Fruit fly (Drosophila melanogaster) whole organism, wandering third instar larva: Measurements from ENCODE around the gene MED11.
A peak's percentile ranks its signal among the peaks of the same experiment; 100 is the strongest.

ENCODE experiments used
- Abd-B ChIP-seq: fragments of >200 bp; optimal IDR thresholded peaks from 2 replicates; lab custom pipeline; 2017; ENCODE audit warnings: missing biosample characterization, missing genetic modification characterization
- CG32264 ChIP-seq: fragments of 200-800 bp; sonication (Bioruptor generic); optimal IDR thresholded peaks from 2 replicates; lab custom pipeline; 2016; ENCODE audit warnings: missing biosample characterization, missing genetic modification characterization
- CG9705 ChIP-seq: fragments of 200-800 bp; sonication (Bioruptor generic); optimal IDR thresholded peaks from 2 replicates; lab custom pipeline; 2018; ENCODE audit warnings: missing biosample characterization, mild to moderate bottlenecking, missing genetic modification characterization
- CrebA ChIP-seq: fragments of 200-800 bp; sonication (Bioruptor generic); optimal IDR thresholded peaks from 2 replicates; lab custom pipeline; 2016; ENCODE audit warnings: missing biosample characterization, mild to moderate bottlenecking, missing genetic modification characterization, borderline replicate concordance
- Dfd ChIP-seq: fragments of >200 bp; optimal IDR thresholded peaks from 2 replicates; lab custom pipeline; 2017; ENCODE audit warnings: missing biosample characterization, missing genetic modification characterization
- GATAd ChIP-seq: sonication (Bioruptor generic); optimal IDR thresholded peaks from 2 replicates; lab custom pipeline; 2016; ENCODE audit warnings: missing biosample characterization, missing genetic modification characterization
- HLH106 ChIP-seq: fragments of 200-800 bp; optimal IDR thresholded peaks from 3 replicates; lab custom pipeline; 2019; ENCODE audit warnings: missing biosample characterization, mild to moderate bottlenecking, missing genetic modification characterization, moderate library complexity
- Hnf4 ChIP-seq: fragments of 200-800 bp; sonication (Bioruptor generic); optimal IDR thresholded peaks from 2 replicates; lab custom pipeline; 2016; ENCODE audit warnings: missing biosample characterization, mild to moderate bottlenecking, missing genetic modification characterization
- Jra ChIP-seq: sonication (Bioruptor generic); optimal IDR thresholded peaks from 2 replicates; lab custom pipeline; 2016; ENCODE audit warnings: missing biosample characterization, missing genetic modification characterization
- Mio ChIP-seq: sonication (Bioruptor generic); optimal IDR thresholded peaks from 2 replicates; lab custom pipeline; 2016; ENCODE audit warnings: missing biosample characterization, missing genetic modification characterization
- N ChIP-seq: fragments of >200 bp; optimal IDR thresholded peaks from 2 replicates; lab custom pipeline; 2018; ENCODE audit warnings: missing biosample characterization, missing external identifiers, missing genetic modification characterization
- Rel ChIP-seq, 2 experiments: fragments of 200-800 bp; sonication (Bioruptor generic) in 1 of 2; optimal IDR thresholded peaks; 2 replicates in 1 of 2; 3 replicates in 1 of 2; lab custom pipeline; 2016 to 2019; ENCODE audit warnings: mild to moderate bottlenecking in 2 of 2, missing biosample characterization in 2 of 2, missing genetic modification characterization in 2 of 2, moderate library complexity in 1 of 2
- br ChIP-seq: fragments of 200-800 bp; sonication (Bioruptor generic); optimal IDR thresholded peaks from 2 replicates; lab custom pipeline; 2016; ENCODE audit warnings: missing biosample characterization, missing genetic modification characterization
- brk ChIP-seq: fragments of 200-800 bp; sonication (Bioruptor generic); optimal IDR thresholded peaks from 2 replicates; lab custom pipeline; 2016; ENCODE audit warnings: missing biosample characterization, mild to moderate bottlenecking, missing genetic modification characterization
- dl ChIP-seq, 2 experiments: fragments of 175-275, 200-275 bp in 1 of 2; fragments of 200-275 bp in 1 of 2; sonication (Bioruptor generic); optimal IDR thresholded peaks; lab custom pipeline; 2018; ENCODE audit warnings: mild to moderate bottlenecking in 2 of 2, missing biosample characterization in 2 of 2, missing genetic modification characterization in 2 of 2, moderate library complexity in 2 of 2; ENCODE audit not compliant: partially characterized antibody in 2 of 2, insufficient read depth in 1 of 2
- dmrt93B ChIP-seq: fragments of 200-800 bp; sonication (Bioruptor generic); optimal IDR thresholded peaks from 2 replicates; lab custom pipeline; 2018; ENCODE audit warnings: missing biosample characterization, mild to moderate bottlenecking, missing genetic modification characterization
- ey ChIP-seq: fragments of 200-800 bp; sonication (Bioruptor generic); optimal IDR thresholded peaks from 2 replicates; lab custom pipeline; 2016; ENCODE audit warnings: missing biosample characterization, missing genetic modification characterization
- foxo ChIP-seq, 2 experiments: fragments of 200-800 bp; sonication (Bioruptor generic); optimal IDR thresholded peaks; 2 replicates in 1 of 2; 3 replicates in 1 of 2; lab custom pipeline; 2016 to 2017; ENCODE audit warnings: missing biosample characterization in 2 of 2, missing genetic modification characterization in 2 of 2
- h ChIP-seq: fragments of 200-800 bp; sonication (Bioruptor generic); optimal IDR thresholded peaks from 3 replicates; lab custom pipeline; 2016; ENCODE audit warnings: missing biosample characterization, mild to moderate bottlenecking, missing genetic modification characterization
- jim ChIP-seq: fragments of 175-275, 200-325 bp; sonication (Bioruptor generic); optimal IDR thresholded peaks from 2 replicates; lab custom pipeline; 2016; ENCODE audit warnings: missing biosample characterization, mild to moderate bottlenecking, missing genetic modification characterization
- lola ChIP-seq: fragments of >200 bp; optimal IDR thresholded peaks from 2 replicates; lab custom pipeline; 2017; ENCODE audit warnings: missing biosample characterization, missing genetic modification characterization
- pan ChIP-seq: fragments of >200 bp; optimal IDR thresholded peaks from 2 replicates; lab custom pipeline; 2017
- psq ChIP-seq: fragments of 200-800 bp; sonication (Bioruptor generic); optimal IDR thresholded peaks from 3 replicates; lab custom pipeline; 2017; ENCODE audit warnings: missing biosample characterization, mild to moderate bottlenecking, missing genetic modification characterization, moderate library complexity
- rgr ChIP-seq: fragments of 200-800 bp; sonication (Bioruptor generic); optimal IDR thresholded peaks from 3 replicates; lab custom pipeline; 2016; ENCODE audit warnings: missing biosample characterization, mild to moderate bottlenecking, missing genetic modification characterization
- sage ChIP-seq: fragments of 200-800 bp; sonication (Bioruptor generic); optimal IDR thresholded peaks from 2 replicates; lab custom pipeline; 2016; ENCODE audit warnings: missing biosample characterization, mild to moderate bottlenecking, missing genetic modification characterization
- sv ChIP-seq: fragments of 200-800 bp; sonication (Bioruptor generic); optimal IDR thresholded peaks from 3 replicates; lab custom pipeline; 2016; ENCODE audit warnings: missing biosample characterization, missing genetic modification characterization
- tai ChIP-seq: sonication (Bioruptor generic); optimal IDR thresholded peaks from 2 replicates; lab custom pipeline; 2016; ENCODE audit warnings: missing biosample characterization, missing genetic modification characterization
- usp ChIP-seq: fragments of >200 bp; optimal IDR thresholded peaks from 2 replicates; lab custom pipeline; 2017; ENCODE audit warnings: missing biosample characterization, missing genetic modification characterization
- woc ChIP-seq: sonication (Bioruptor generic); optimal IDR thresholded peaks from 2 replicates; lab custom pipeline; 2016; ENCODE audit warnings: missing biosample characterization, mild to moderate bottlenecking, missing genetic modification characterization

Gene MED11

dm6 chr3L:18791232-18792008, 45.8 kb downstream of the MED11 start:
- TF ChIP-seq Dfd (no peak), CG9705 (GFP tag; lab: Kevin White, UChicago) (no peak), h (GFP tag; lab: Kevin White, UChicago) (peak; percentile 24), psq (GFP tag; lab: Kevin White, UChicago) (peak; percentile 5), usp (GFP tag; lab: Kevin White, UChicago) (no peak), rgr (no peak), CrebA (GFP tag; lab: Kevin White, UChicago) (peak; percentile 15), Mio (GFP tag; lab: Kevin White, UChicago) (no peak), dl (GFP tag; optimal IDR thresholded peaks at IDR 0.05; lab: Kevin White, UChicago; ENCODE audit: insufficient read depth in 1 of 2, partially characterized antibody in 2 of 2) (no peak), Jra (no peak), Abd-B (GFP tag; lab: Kevin White, UChicago) (no peak), foxo (GFP tag; optimal IDR thresholded peaks at IDR 0.05; lab: Kevin White, UChicago) (no peak)

dm6 chr3L:18792009-18792339, 46.3 kb downstream of the MED11 start:
- TF ChIP-seq HLH106 (no peak), Rel (GFP tag; optimal IDR thresholded peaks at IDR 0.05; lab: Kevin White, UChicago) (no peak), Rel (tag; optimal IDR thresholded peaks at IDR 0.05; lab: Kevin White, UChicago) (no peak), lola (GFP tag; lab: Kevin White, UChicago) (no peak), jim (GFP tag; lab: Kevin White, UChicago) (no peak), CrebA (GFP tag; lab: Kevin White, UChicago) (no peak), sage (GFP tag; lab: Kevin White, UChicago) (no peak), CG32264 (GFP tag; lab: Kevin White, UChicago) (no peak), h (GFP tag; lab: Kevin White, UChicago) (no peak), dl (GFP tag; optimal IDR thresholded peaks at IDR 0.05; lab: Kevin White, UChicago; ENCODE audit: insufficient read depth in 1 of 2, partially characterized antibody in 2 of 2) (no peak), Dfd (no peak), N (GFP tag; lab: Kevin White, UChicago) (no peak), dmrt93B (GFP tag; lab: Kevin White, UChicago) (no peak), brk (GFP tag; lab: Kevin White, UChicago) (no peak), GATAd (no peak), ey (GFP tag; lab: Kevin White, UChicago) (no peak), Mio (GFP tag; lab: Kevin White, UChicago) (no peak), woc (GFP tag; lab: Kevin White, UChicago) (no peak)

dm6 chr3L:18792834-18793233, 47.2 kb downstream of the MED11 start:
- TF ChIP-seq br (GFP tag; lab: Kevin White, UChicago) (no peak), sv (GFP tag; lab: Kevin White, UChicago) (no peak), Mio (GFP tag; lab: Kevin White, UChicago) (no peak), Hnf4 (no peak), tai (GFP tag; lab: Kevin White, UChicago) (no peak), CG9705 (GFP tag; lab: Kevin White, UChicago) (no peak), GATAd (no peak), sage (GFP tag; lab: Kevin White, UChicago) (no peak), Dfd (no peak), CG32264 (GFP tag; lab: Kevin White, UChicago) (no peak)

- no peak for TF ChIP-seq Mio (GFP tag; lab: Kevin White, UChicago)
- TF ChIP-seq pan (lab: Kevin White, UChicago): no peak
- TF ChIP-seq HLH106: no peak
- no peak for TF ChIP-seq sage (GFP tag; lab: Kevin White, UChicago)
- no peak for TF ChIP-seq dl (GFP tag; optimal IDR thresholded peaks at IDR 0.05; lab: Kevin White, UChicago; ENCODE audit: insufficient read depth in 1 of 2, partially characterized antibody in 2 of 2)
- TF ChIP-seq h (GFP tag; lab: Kevin White, UChicago): no peak
These were observed 49.6 kb downstream of the MED11 start for dm6 chr3L:18795056-18795841.
